Fruit fly (Drosophila melanogaster) whole organism, embryonic: ENCODE data around the gene CG1317.

ENCODE experiments used
- Abd-B ChIP-seq: fragments of 200-800 bp; sonication (Bioruptor generic); optimal IDR thresholded peaks from 2 replicates; lab custom pipeline; 2018; ENCODE audit warnings: missing biosample characterization, mild to moderate bottlenecking, missing genetic modification characterization, moderate library complexity
- BEAF-32 ChIP-seq: fragments of 200-800 bp; sonication (Bioruptor generic); optimal IDR thresholded peaks from 3 replicates; lab custom pipeline; 2017; ENCODE audit warnings: missing biosample characterization, missing genetic modification characterization, mild to moderate bottlenecking, moderate library complexity, missing genetic modification reagents
- CG10267 ChIP-seq: fragments of 200-800 bp; sonication (Bioruptor generic); optimal IDR thresholded peaks from 2 replicates; lab custom pipeline; 2018; ENCODE audit warnings: missing biosample characterization, mild to moderate bottlenecking, missing genetic modification characterization, moderate library complexity
- CG10462 ChIP-seq: fragments of 200-800 bp; sonication (Bioruptor generic); optimal IDR thresholded peaks from 2 replicates; lab custom pipeline; 2016; ENCODE audit warnings: missing biosample characterization, missing genetic modification characterization
- CG11695 ChIP-seq: fragments of 200-800 bp; sonication (Bioruptor generic); IDR thresholded peaks from 3 replicates; pipeline ENCODE4 v1.3.6; 2022; ENCODE audit warnings: missing biosample characterization, missing genetic modification characterization
- CG12391 ChIP-seq: fragments of 200-800 bp; sonication (Bioruptor generic); optimal IDR thresholded peaks from 3 replicates; lab custom pipeline; 2018; ENCODE audit warnings: missing biosample characterization, mild to moderate bottlenecking, missing genetic modification characterization, moderate library complexity
- CG13775 ChIP-seq: fragments of 200-800 bp; sonication (Bioruptor generic); optimal IDR thresholded peaks from 3 replicates; lab custom pipeline; 2017; ENCODE audit warnings: missing biosample characterization, mild to moderate bottlenecking, missing genetic modification characterization
- CG15514 ChIP-seq: fragments of 200-800 bp; sonication (Bioruptor generic); optimal IDR thresholded peaks from 3 replicates; lab custom pipeline; 2017; ENCODE audit warnings: missing biosample characterization, missing genetic modification characterization, mild to moderate bottlenecking, moderate library complexity, missing genetic modification reagents
- CG1603 ChIP-seq: fragments of 200-800 bp; sonication (Bioruptor generic); optimal IDR thresholded peaks from 2 replicates; lab custom pipeline; 2019; ENCODE audit warnings: missing biosample characterization, mild to moderate bottlenecking, missing genetic modification characterization, moderate library complexity
- CG17361 ChIP-seq: fragments of 200-800 bp; sonication (Bioruptor generic); IDR thresholded peaks from 3 replicates; pipeline ENCODE4 v1.3.6; 2022; ENCODE audit warnings: missing biosample characterization, missing genetic modification characterization
- CG17568 ChIP-seq: fragments of 200-800 bp; sonication (Bioruptor generic); optimal IDR thresholded peaks from 2 replicates; lab custom pipeline; 2018; ENCODE audit warnings: missing biosample characterization, mild to moderate bottlenecking, missing genetic modification characterization, moderate library complexity
- CG17829 ChIP-seq: fragments of 200-800 bp; optimal IDR thresholded peaks from 2 replicates; lab custom pipeline; 2019; ENCODE audit warnings: missing biosample characterization, mild to moderate bottlenecking, missing genetic modification characterization, moderate library complexity
- CG2678 ChIP-seq: fragments of 200-800 bp; sonication (Bioruptor generic); optimal IDR thresholded peaks from 3 replicates; lab custom pipeline; 2019; ENCODE audit warnings: missing biosample characterization, mild to moderate bottlenecking, missing genetic modification characterization, moderate library complexity
- CG3281 ChIP-seq: fragments of 200-800 bp; sonication (Bioruptor generic); optimal IDR thresholded peaks from 3 replicates; lab custom pipeline; 2017; ENCODE audit warnings: missing biosample characterization, mild to moderate bottlenecking, missing genetic modification characterization
- CG6683 ChIP-seq: fragments of 200-800 bp; sonication (Bioruptor generic); optimal IDR thresholded peaks from 2 replicates; lab custom pipeline; 2017; ENCODE audit warnings: missing biosample characterization, mild to moderate bottlenecking, missing genetic modification characterization, missing genetic modification reagents
- CG7357 ChIP-seq: fragments of 200-800 bp; sonication (Bioruptor generic); IDR thresholded peaks from 3 replicates; pipeline ENCODE4 v1.3.6; 2022; ENCODE audit warnings: missing biosample characterization, missing genetic modification characterization
- CG8388 ChIP-seq: fragments of 200-800 bp; sonication (Bioruptor generic); optimal IDR thresholded peaks from 2 replicates; lab custom pipeline; 2019; ENCODE audit warnings: missing biosample characterization, mild to moderate bottlenecking, missing genetic modification characterization, moderate library complexity
- CG9437 ChIP-seq: fragments of 200-800 bp; sonication (Bioruptor generic); optimal IDR thresholded peaks from 2 replicates; lab custom pipeline; 2018; ENCODE audit warnings: missing biosample characterization, mild to moderate bottlenecking, missing genetic modification characterization
- Camta ChIP-seq: fragments of 200-800 bp; sonication (Bioruptor generic); optimal IDR thresholded peaks from 2 replicates; lab custom pipeline; 2016; ENCODE audit warnings: missing biosample characterization, missing genetic modification characterization
- CoRest ChIP-seq: fragments of 200-800 bp; sonication (Bioruptor generic); optimal IDR thresholded peaks from 3 replicates; lab custom pipeline; 2018; ENCODE audit warnings: missing biosample characterization, mild to moderate bottlenecking, missing genetic modification characterization, moderate library complexity
- CrebB ChIP-seq: fragments of 200-800 bp; sonication (Bioruptor generic); optimal IDR thresholded peaks from 3 replicates; lab custom pipeline; 2018; ENCODE audit warnings: missing biosample characterization, mild to moderate bottlenecking, missing genetic modification characterization
- D ChIP-seq, 2 experiments: fragments of 200-800 bp in 1 of 2; fragments of >200 bp in 1 of 2; sonication (Bioruptor generic) in 1 of 2; optimal IDR thresholded peaks; 2 replicates in 1 of 2; 3 replicates in 1 of 2; lab custom pipeline; 2017; ENCODE audit warnings: mild to moderate bottlenecking in 1 of 2, missing biosample characterization in 1 of 2, missing genetic modification characterization in 1 of 2, missing genetic modification reagents in 1 of 2
- Deaf1 ChIP-seq: fragments of 200-800 bp; optimal IDR thresholded peaks from 3 replicates; lab custom pipeline; 2019; ENCODE audit warnings: missing biosample characterization, mild to moderate bottlenecking, missing genetic modification characterization, moderate library complexity
- E2f1 ChIP-seq: fragments of 200-800 bp; sonication (Bioruptor generic); IDR thresholded peaks from 2 replicates; pipeline ENCODE4 v1.3.6; 2022; ENCODE audit warnings: missing biosample characterization, missing genetic modification characterization
- H15 ChIP-seq: fragments of 200-800 bp; sonication (Bioruptor generic); IDR thresholded peaks from 3 replicates; pipeline ENCODE4 v1.3.6; 2022; ENCODE audit warnings: missing biosample characterization, missing genetic modification characterization
- Lhr ChIP-seq: fragments of 200-800 bp; sonication (Bioruptor generic); optimal IDR thresholded peaks from 3 replicates; lab custom pipeline; 2017; ENCODE audit warnings: mild to moderate bottlenecking, missing biosample characterization, missing genetic modification reagents, missing genetic modification characterization
- Lim3 ChIP-seq: fragments of 200-800 bp; sonication (Bioruptor generic); IDR thresholded peaks from 2 replicates; pipeline ENCODE4 v1.3.6; 2022; ENCODE audit warnings: missing biosample characterization, missing genetic modification characterization
- Med ChIP-seq: fragments of 200-800 bp; sonication (Bioruptor generic); peaks from one replicate; lab custom pipeline; 2016; ENCODE audit warnings: missing biosample characterization, missing genetic modification characterization, mild to moderate bottlenecking, inconsistent platforms, moderate library complexity
- Rfx ChIP-seq: fragments of 200-800 bp; sonication (Bioruptor generic); IDR thresholded peaks from 2 replicates; pipeline ENCODE4 v1.3.6; 2022; ENCODE audit warnings: missing biosample characterization, missing genetic modification characterization
- Sox102F ChIP-seq: fragments of 200-800 bp; sonication (Bioruptor generic); optimal IDR thresholded peaks from 2 replicates; lab custom pipeline; 2018; ENCODE audit warnings: missing biosample characterization, mild to moderate bottlenecking, missing genetic modification characterization, moderate library complexity
- ase ChIP-seq: fragments of 200-800 bp; sonication (Bioruptor generic); IDR thresholded peaks from 3 replicates; pipeline ENCODE4 v1.3.6; 2022; ENCODE audit warnings: missing biosample characterization, missing genetic modification characterization
- cg ChIP-seq: fragments of 200-800 bp; sonication (Bioruptor generic); optimal IDR thresholded peaks from 3 replicates; lab custom pipeline; 2019; ENCODE audit warnings: missing biosample characterization, mild to moderate bottlenecking, missing genetic modification characterization, moderate library complexity
- dpn ChIP-seq, 2 experiments: fragments of 200-800 bp; sonication (Bioruptor generic); optimal IDR thresholded peaks; 3 replicates each; lab custom pipeline; 2016; ENCODE audit warnings: missing biosample characterization in 2 of 2, missing genetic modification characterization in 2 of 2
- emc ChIP-seq: fragments of 200-800 bp; sonication (Bioruptor generic); optimal IDR thresholded peaks from 2 replicates; lab custom pipeline; 2016; ENCODE audit warnings: missing biosample characterization, missing genetic modification characterization
- ham ChIP-seq: fragments of 200-800 bp; sonication (Bioruptor generic); IDR thresholded peaks from 2 replicates; pipeline ENCODE4 v1.3.6; 2022; ENCODE audit warnings: missing biosample characterization, missing genetic modification characterization
- jigr1 ChIP-seq: fragments of 200-800 bp; sonication (Bioruptor generic); IDR thresholded peaks from 3 replicates; pipeline ENCODE4 v1.3.6; 2022; ENCODE audit warnings: missing biosample characterization, missing genetic modification characterization
- jumu ChIP-seq: fragments of 200-800 bp; sonication (Bioruptor generic); optimal IDR thresholded peaks from 3 replicates; lab custom pipeline; 2016; ENCODE audit warnings: missing biosample characterization, missing genetic modification characterization
- knrl ChIP-seq: fragments of 200-800 bp; sonication (Bioruptor generic); IDR thresholded peaks from 3 replicates; pipeline ENCODE4 v1.3.6; 2022; ENCODE audit warnings: missing biosample characterization, missing genetic modification characterization; ENCODE audit not compliant: partially characterized antibody
- nerfin-2 ChIP-seq: fragments of 200-800 bp; sonication (Bioruptor generic); IDR thresholded peaks from 2 replicates; pipeline ENCODE4 v1.3.6; 2022; ENCODE audit warnings: missing biosample characterization, missing genetic modification characterization; ENCODE audit not compliant: partially characterized antibody
- nmo ChIP-seq: fragments of 200-800 bp; sonication (Bioruptor generic); optimal IDR thresholded peaks from 2 replicates; lab custom pipeline; 2018; ENCODE audit warnings: missing biosample characterization, mild to moderate bottlenecking, missing genetic modification characterization, moderate library complexity
- otp ChIP-seq: fragments of 200-800 bp; sonication (Bioruptor generic); IDR thresholded peaks from 3 replicates; pipeline ENCODE4, ENCODE4 v1.3.6; 2022; ENCODE audit warnings: missing biosample characterization, missing genetic modification characterization
- phol ChIP-seq: fragments of 200-800 bp; sonication (Bioruptor generic); optimal IDR thresholded peaks from 3 replicates; lab custom pipeline; 2018; ENCODE audit warnings: missing biosample characterization, mild to moderate bottlenecking, missing genetic modification characterization, moderate library complexity
- pita ChIP-seq: fragments of 200-800 bp; sonication (Bioruptor generic); optimal IDR thresholded peaks from 2 replicates; lab custom pipeline; 2017; ENCODE audit warnings: missing biosample characterization, mild to moderate bottlenecking, missing genetic modification characterization
- prd ChIP-seq, 3 experiments: fragments of >200 bp in 2 of 3; fragments of 200-800 bp in 1 of 3; sonication (Bioruptor generic) in 1 of 3; optimal IDR thresholded peaks in 2 of 3; IDR thresholded peaks in 1 of 3; 2 replicates in 2 of 3; 3 replicates in 1 of 3; pipeline versions ENCODE4 v1.3.6 to Lab custom; 2017 to 2022; ENCODE audit warnings: missing biosample characterization in 1 of 3, missing genetic modification characterization in 1 of 3
- psq ChIP-seq: fragments of 200-800 bp; sonication (Bioruptor generic); optimal IDR thresholded peaks from 2 replicates; lab custom pipeline; 2017; ENCODE audit warnings: missing biosample characterization, missing genetic modification characterization
- sug ChIP-seq: fragments of 200-800 bp; optimal IDR thresholded peaks from 2 replicates; lab custom pipeline; 2019; ENCODE audit warnings: missing biosample characterization, mild to moderate bottlenecking, missing genetic modification characterization, moderate library complexity
- tgo ChIP-seq: fragments of 200-800 bp; sonication (Bioruptor generic); IDR thresholded peaks from 3 replicates; pipeline ENCODE4 v1.3.6; 2022; ENCODE audit warnings: missing biosample characterization, missing genetic modification characterization
- unc-4 ChIP-seq: fragments of 200-800 bp; sonication (Bioruptor generic); IDR thresholded peaks from 2 replicates; pipeline ENCODE4 v1.3.6; 2022; ENCODE audit warnings: missing biosample characterization, missing genetic modification characterization; ENCODE audit not compliant: partially characterized antibody
- wdn ChIP-seq: fragments of 200-800 bp; sonication (Bioruptor generic); IDR thresholded peaks from 2 replicates; pipeline ENCODE4 v1.3.6; 2022; ENCODE audit warnings: missing biosample characterization, missing genetic modification characterization

CG1317 gene

dm6 chr3L:2371882-2372281, at the start of gene CG1317, which contains the start of gene CG8993:
Gene CG1317 (minus strand): TSS chr3L:2371939.
Gene CG8993 (plus strand): TSS chr3L:2372199.
- TF ChIP-seq CG17829 (tag; lab: Kevin White, UChicago) = peak; percentile 80
- no peak for TF ChIP-seq ham (GFP tag; lab: Robert Waterston, UW)
- peak in 1 of 2 experiments; percentile 62 for TF ChIP-seq dpn (GFP tag; optimal IDR thresholded peaks at IDR 0.05; lab: Kevin White, UChicago)
- TF ChIP-seq CG17568 (GFP tag; lab: Kevin White, UChicago) = no peak
- no peak for TF ChIP-seq pita (GFP tag; lab: Kevin White, UChicago)
- TF ChIP-seq D (optimal IDR thresholded peaks at IDR 0.05; lab: Kevin White, UChicago) = no peak
- TF ChIP-seq D (GFP tag; optimal IDR thresholded peaks at IDR 0.05; lab: Kevin White, UChicago) = peak; percentile 5
- TF ChIP-seq CG12391 (tag; lab: Kevin White, UChicago) = peak; percentile 83
- TF ChIP-seq Lim3 = no peak
- no peak for TF ChIP-seq CG1603 (tag; lab: Kevin White, UChicago)
- TF ChIP-seq CG6683 (GFP tag; lab: Kevin White, UChicago) = no peak
- TF ChIP-seq phol = peak; percentile 72
- TF ChIP-seq CG13775 (GFP tag; lab: Kevin White, UChicago) = peak; percentile 62
- no peak for TF ChIP-seq sug (tag; lab: Kevin White, UChicago)
- TF ChIP-seq CG7357 (GFP tag; lab: Robert Waterston, UW) = peak; percentile 26; the same call in 1 of the 3 replicates
- TF ChIP-seq CG9437 (GFP tag; lab: Kevin White, UChicago) = no peak
- TF ChIP-seq CoRest (tag; lab: Kevin White, UChicago) = peak; percentile 73
- TF ChIP-seq nmo = peak; percentile 79
- TF ChIP-seq CG15514 (GFP tag; lab: Kevin White, UChicago) = peak; percentile 97
- TF ChIP-seq jigr1 (GFP tag; lab: Robert Waterston, UW) = no peak
- no peak for TF ChIP-seq emc
- peak; percentile 40 for TF ChIP-seq CG8388
- TF ChIP-seq cg (GFP tag; lab: Kevin White, UChicago) = no peak
- TF ChIP-seq CG11695 (GFP tag; lab: Robert Waterston, UW) = no peak
- TF ChIP-seq psq = no peak
- TF ChIP-seq CG2678 = no peak
- TF ChIP-seq unc-4 (GFP tag; lab: Robert Waterston, UW) = peak; percentile 77
- peak; percentile 62 for TF ChIP-seq Med (GFP tag; lab: Kevin White, UChicago)
- TF ChIP-seq CrebB (tag; lab: Kevin White, UChicago) = no peak
- TF ChIP-seq BEAF-32 (GFP tag; lab: Kevin White, UChicago) = peak; percentile 77
- TF ChIP-seq wdn (GFP tag; lab: Robert Waterston, UW) = no peak
- no peak for TF ChIP-seq otp (GFP tag; lab: Robert Waterston, UW)
- no peak for TF ChIP-seq jumu
- peak; percentile 69 for TF ChIP-seq Lhr (GFP tag; lab: Kevin White, UChicago)
- TF ChIP-seq ase (GFP tag; lab: Robert Waterston, UW) = peak; percentile 30; the same call in 1 of the 3 replicates
- peak; percentile 64 for TF ChIP-seq Abd-B (GFP tag; lab: Kevin White, UChicago)
- no peak for TF ChIP-seq Camta
- 0 out of 2 replicates have a peak, but pooled peaks have one; percentile 18 for TF ChIP-seq E2f1 (GFP tag; lab: Robert Waterston, UW)
- TF ChIP-seq CG17361 (GFP tag; lab: Robert Waterston, UW) = peak; percentile 74; the same call in 2 of the 3 replicates
- TF ChIP-seq Rfx (GFP tag; lab: Robert Waterston, UW) = peak; percentile 67; the same call in 1 of the 2 replicates
- TF ChIP-seq CG3281 (GFP tag; lab: Kevin White, UChicago) = peak; percentile 19
- peak; percentile 41; the same call in 1 of the 2 replicates for TF ChIP-seq nerfin-2
- peak; percentile 75 for TF ChIP-seq CG10267
- no peak for TF ChIP-seq H15 (GFP tag; lab: Robert Waterston, UW)
- TF ChIP-seq knrl (GFP tag; lab: Robert Waterston, UW) = peak; percentile 81
- TF ChIP-seq tgo (GFP tag; lab: Robert Waterston, UW) = peak; percentile 57
- peak; percentile 23 for TF ChIP-seq CG10462 (GFP tag; lab: Kevin White, UChicago)
- TF ChIP-seq Sox102F (GFP tag; lab: Kevin White, UChicago) = peak; percentile 62
- TF ChIP-seq prd (optimal IDR thresholded peaks at IDR 0.05; lab: Kevin White, UChicago) = no peak
- peak; percentile 83 for TF ChIP-seq prd (GFP tag; IDR thresholded peaks at IDR 0.05; lab: Robert Waterston, UW)
- no peak for TF ChIP-seq Deaf1 (tag; lab: Kevin White, UChicago)
